Fruit fly (Drosophila melanogaster) whole organism, embryonic: ENCODE results near the gene Dhps.

Source experiments
- ATbp ChIP-seq: fragments of 200-800 bp; sonication (Bioruptor generic); optimal IDR thresholded peaks from 2 replicates; lab custom pipeline; 2017; ENCODE audit warnings: missing biosample characterization, mild to moderate bottlenecking, missing genetic modification characterization, missing genetic modification reagents
- CG10321 ChIP-seq: fragments of 200-800 bp; sonication (Bioruptor generic); IDR thresholded peaks from 2 replicates; pipeline ENCODE4 v1.3.6; 2022; ENCODE audit warnings: missing biosample characterization, missing genetic modification characterization
- CG11398 ChIP-seq: fragments of 200-800 bp; sonication (Bioruptor generic); optimal IDR thresholded peaks from 2 replicates; lab custom pipeline; 2016; ENCODE audit warnings: missing biosample characterization, missing genetic modification characterization
- CG11504 ChIP-seq: fragments of 200-800 bp; sonication (Bioruptor generic); optimal IDR thresholded peaks from 3 replicates; lab custom pipeline; 2019; ENCODE audit warnings: missing biosample characterization, mild to moderate bottlenecking, missing genetic modification characterization, moderate library complexity
- CG12071 ChIP-seq: fragments of 200-800 bp; sonication (Bioruptor generic); optimal IDR thresholded peaks from 3 replicates; lab custom pipeline; 2018; ENCODE audit warnings: missing biosample characterization, mild to moderate bottlenecking, missing genetic modification characterization
- CG14050 ChIP-seq: fragments of 200-800 bp; sonication (Bioruptor generic); IDR thresholded peaks from 3 replicates; pipeline ENCODE4 v1.3.6; 2022; ENCODE audit warnings: missing biosample characterization, missing genetic modification characterization
- CG14860 ChIP-seq: fragments of 200-800 bp; sonication (Bioruptor generic); IDR thresholded peaks from 3 replicates; pipeline ENCODE4 v1.3.6; 2022; ENCODE audit warnings: missing biosample characterization, missing genetic modification characterization; ENCODE audit not compliant: partially characterized antibody
- CG15601 ChIP-seq: fragments of 200-800 bp; sonication (Bioruptor generic); optimal IDR thresholded peaks from 3 replicates; lab custom pipeline; 2019; ENCODE audit warnings: missing biosample characterization, mild to moderate bottlenecking, missing genetic modification characterization, moderate library complexity
- CG15696 ChIP-seq: fragments of 200-800 bp; sonication (Bioruptor generic); optimal IDR thresholded peaks from 2 replicates; lab custom pipeline; 2019; ENCODE audit warnings: missing biosample characterization, mild to moderate bottlenecking, missing genetic modification characterization, moderate library complexity
- CG16779 ChIP-seq: fragments of 200-800 bp; sonication (Bioruptor generic); IDR thresholded peaks from 2 replicates; pipeline ENCODE4 v1.3.6; 2022; ENCODE audit warnings: missing biosample characterization, missing genetic modification characterization
- CG17612 ChIP-seq: fragments of 200-800 bp; sonication (Bioruptor generic); IDR thresholded peaks from 2 replicates; pipeline ENCODE4 v1.3.6; 2022; ENCODE audit warnings: missing biosample characterization, missing genetic modification characterization
- CG18619 ChIP-seq: fragments of 200-800 bp; sonication (Bioruptor generic); optimal IDR thresholded peaks from 3 replicates; lab custom pipeline; 2017; ENCODE audit warnings: missing biosample characterization, mild to moderate bottlenecking, missing genetic modification characterization
- CG2875 ChIP-seq: fragments of 200-800 bp; sonication (Bioruptor generic); optimal IDR thresholded peaks from 2 replicates; lab custom pipeline; 2017; ENCODE audit warnings: missing biosample characterization, mild to moderate bottlenecking, missing genetic modification characterization, missing genetic modification reagents
- CG34224 ChIP-seq: fragments of 200-800 bp; sonication (Bioruptor generic); IDR thresholded peaks from 3 replicates; pipeline ENCODE4 v1.3.6; 2022; ENCODE audit warnings: missing biosample characterization, missing genetic modification characterization; ENCODE audit not compliant: partially characterized antibody
- CG3838 ChIP-seq: fragments of 200-800 bp; sonication (Bioruptor generic); optimal IDR thresholded peaks from 3 replicates; lab custom pipeline; 2016; ENCODE audit warnings: missing biosample characterization, missing genetic modification characterization
- CG3847 ChIP-seq: fragments of 200-800 bp; sonication (Bioruptor generic); IDR thresholded peaks from 2 replicates; pipeline ENCODE4 v1.3.6; 2022; ENCODE audit warnings: missing biosample characterization, missing genetic modification characterization
- CG7928 ChIP-seq: fragments of 200-800 bp; sonication (Bioruptor generic); optimal IDR thresholded peaks from 2 replicates; lab custom pipeline; 2017; ENCODE audit warnings: missing biosample characterization, mild to moderate bottlenecking, missing genetic modification characterization
- CG8281 ChIP-seq: fragments of 200-800 bp; sonication (Bioruptor generic); optimal IDR thresholded peaks from 2 replicates; lab custom pipeline; 2018; ENCODE audit warnings: missing biosample characterization, mild to moderate bottlenecking, missing genetic modification characterization, moderate library complexity
- CG8290 ChIP-seq, 3 experiments: fragments of 200-800 bp; sonication (Bioruptor generic); optimal IDR thresholded peaks; 2 replicates each; lab custom pipeline; 2016 to 2019; ENCODE audit warnings: missing biosample characterization in 3 of 3, missing genetic modification characterization in 3 of 3, mild to moderate bottlenecking in 2 of 3, moderate library complexity in 1 of 3
- CG9609 ChIP-seq: fragments of 200-800 bp; sonication (Bioruptor generic); optimal IDR thresholded peaks from 3 replicates; lab custom pipeline; 2016; ENCODE audit warnings: missing biosample characterization, missing genetic modification characterization
- CoRest ChIP-seq: fragments of 200-800 bp; sonication (Bioruptor generic); optimal IDR thresholded peaks from 3 replicates; lab custom pipeline; 2018; ENCODE audit warnings: missing biosample characterization, mild to moderate bottlenecking, missing genetic modification characterization, moderate library complexity
- Dek ChIP-seq: fragments of 200-800 bp; sonication (Bioruptor generic); optimal IDR thresholded peaks from 3 replicates; lab custom pipeline; 2019; ENCODE audit warnings: missing biosample characterization, mild to moderate bottlenecking, missing genetic modification characterization, moderate library complexity
- Doc2 ChIP-seq: fragments of 200-800 bp; sonication (Bioruptor generic); IDR thresholded peaks from 2 replicates; pipeline ENCODE4 v1.3.6; 2022; ENCODE audit warnings: missing biosample characterization, missing genetic modification characterization
- Gsc ChIP-seq: fragments of 200-800 bp; sonication (Bioruptor generic); IDR thresholded peaks from 2 replicates; pipeline ENCODE4 v1.3.6; 2022; ENCODE audit warnings: missing biosample characterization, missing genetic modification characterization
- H2.0 ChIP-seq: fragments of 200-800 bp; sonication (Bioruptor generic); IDR thresholded peaks from 2 replicates; pipeline ENCODE4 v1.3.6; 2022; ENCODE audit warnings: missing biosample characterization, missing genetic modification characterization
- HLH54F ChIP-seq: fragments of 200-800 bp; sonication (Bioruptor generic); optimal IDR thresholded peaks from 3 replicates; lab custom pipeline; 2016; ENCODE audit warnings: missing biosample characterization, missing genetic modification characterization
- Xbp1 ChIP-seq: fragments of 200-800 bp; sonication (Bioruptor generic); optimal IDR thresholded peaks from 3 replicates; lab custom pipeline; 2016; ENCODE audit warnings: missing biosample characterization, mild to moderate bottlenecking, missing genetic modification characterization
- ab ChIP-seq: fragments of 200-800 bp; sonication (Bioruptor generic); optimal IDR thresholded peaks from 2 replicates; lab custom pipeline; 2016; ENCODE audit warnings: missing biosample characterization, missing genetic modification characterization
- al ChIP-seq: fragments of 200-800 bp; sonication (Bioruptor generic); IDR thresholded peaks from 2 replicates; pipeline ENCODE4 v1.3.6; 2022; ENCODE audit warnings: missing biosample characterization, missing genetic modification characterization
- bbx ChIP-seq: fragments of 200-800 bp; sonication (Bioruptor generic); IDR thresholded peaks from 2 replicates; pipeline ENCODE4 v1.3.6; 2022; ENCODE audit warnings: missing biosample characterization, missing genetic modification characterization; ENCODE audit not compliant: partially characterized antibody
- chn ChIP-seq: fragments of 200-800 bp; sonication (Bioruptor generic); optimal IDR thresholded peaks from 2 replicates; lab custom pipeline; 2016; ENCODE audit warnings: missing biosample characterization, missing genetic modification characterization
- corto ChIP-seq: fragments of 200-800 bp; sonication (Bioruptor generic); optimal IDR thresholded peaks from 2 replicates; lab custom pipeline; 2016; ENCODE audit warnings: missing biosample characterization, mild to moderate bottlenecking, missing genetic modification characterization, moderate library complexity
- crol ChIP-seq: fragments of 200-800 bp; sonication (Bioruptor generic); IDR thresholded peaks from 2 replicates; pipeline ENCODE4 v1.3.6; 2022; ENCODE audit warnings: missing biosample characterization, missing genetic modification characterization
- fru ChIP-seq: fragments of >200 bp; optimal IDR thresholded peaks from 2 replicates; lab custom pipeline; 2017
- gfzf ChIP-seq: fragments of 200-800 bp; sonication (Bioruptor generic); optimal IDR thresholded peaks from 2 replicates; lab custom pipeline; 2016; ENCODE audit warnings: missing biosample characterization, mild to moderate bottlenecking, missing genetic modification characterization, moderate library complexity
- gt ChIP-seq: fragments of 200-800 bp; sonication (Bioruptor generic); IDR thresholded peaks from 2 replicates; pipeline ENCODE4 v1.3.6; 2022; ENCODE audit warnings: missing biosample characterization, missing genetic modification characterization
- ken ChIP-seq: fragments of 200-800 bp; sonication (Bioruptor generic); IDR thresholded peaks from 3 replicates; pipeline ENCODE4 v1.3.6; 2022; ENCODE audit warnings: missing biosample characterization, missing genetic modification characterization
- mirr ChIP-seq: fragments of 200-800 bp; sonication (Bioruptor generic); optimal IDR thresholded peaks from 3 replicates; lab custom pipeline; 2018; ENCODE audit warnings: missing biosample characterization, mild to moderate bottlenecking, missing genetic modification characterization
- pfk ChIP-seq: fragments of 200-800 bp; sonication (Bioruptor generic); optimal IDR thresholded peaks from 2 replicates; lab custom pipeline; 2018; ENCODE audit warnings: missing biosample characterization, mild to moderate bottlenecking, missing genetic modification characterization, moderate library complexity
- phol ChIP-seq: fragments of 200-800 bp; sonication (Bioruptor generic); optimal IDR thresholded peaks from 3 replicates; lab custom pipeline; 2018; ENCODE audit warnings: missing biosample characterization, mild to moderate bottlenecking, missing genetic modification characterization, moderate library complexity
- rib ChIP-seq: fragments of 200-800 bp; sonication (Bioruptor generic); IDR thresholded peaks from 2 replicates; pipeline ENCODE4 v1.3.6; 2022; ENCODE audit warnings: missing biosample characterization, missing genetic modification characterization
- seq ChIP-seq: fragments of 200-800 bp; sonication (Bioruptor generic); IDR thresholded peaks from 2 replicates; pipeline ENCODE4 v1.3.6; 2022; ENCODE audit warnings: missing biosample characterization, missing genetic modification characterization
- shn ChIP-seq: fragments of 200-800 bp; sonication (Bioruptor generic); optimal IDR thresholded peaks from 3 replicates; lab custom pipeline; 2016; ENCODE audit warnings: missing biosample characterization, missing genetic modification characterization
- sna ChIP-seq: fragments of 200-800 bp; sonication (Bioruptor generic); IDR thresholded peaks from 2 replicates; pipeline ENCODE4 v1.3.6; 2022; ENCODE audit warnings: missing biosample characterization, missing genetic modification characterization; ENCODE audit not compliant: partially characterized antibody
- stwl ChIP-seq: fragments of 200-800 bp; sonication (Bioruptor generic); optimal IDR thresholded peaks from 3 replicates; lab custom pipeline; 2018; ENCODE audit warnings: missing biosample characterization, mild to moderate bottlenecking, missing genetic modification characterization, moderate library complexity
- tin ChIP-seq: fragments of 200-800 bp; sonication (Bioruptor generic); optimal IDR thresholded peaks from 3 replicates; lab custom pipeline; 2016; ENCODE audit warnings: missing biosample characterization, missing genetic modification characterization
- zen ChIP-seq: fragments of 200-800 bp; sonication (Bioruptor generic); optimal IDR thresholded peaks from 3 replicates; lab custom pipeline; 2018; ENCODE audit warnings: missing biosample characterization, mild to moderate bottlenecking, missing genetic modification characterization, moderate library complexity
- zf30C ChIP-seq: fragments of 200-800 bp; sonication (Bioruptor generic); optimal IDR thresholded peaks from 3 replicates; lab custom pipeline; 2018; ENCODE audit warnings: missing biosample characterization, mild to moderate bottlenecking, missing genetic modification characterization

Dhps gene

DNA sequence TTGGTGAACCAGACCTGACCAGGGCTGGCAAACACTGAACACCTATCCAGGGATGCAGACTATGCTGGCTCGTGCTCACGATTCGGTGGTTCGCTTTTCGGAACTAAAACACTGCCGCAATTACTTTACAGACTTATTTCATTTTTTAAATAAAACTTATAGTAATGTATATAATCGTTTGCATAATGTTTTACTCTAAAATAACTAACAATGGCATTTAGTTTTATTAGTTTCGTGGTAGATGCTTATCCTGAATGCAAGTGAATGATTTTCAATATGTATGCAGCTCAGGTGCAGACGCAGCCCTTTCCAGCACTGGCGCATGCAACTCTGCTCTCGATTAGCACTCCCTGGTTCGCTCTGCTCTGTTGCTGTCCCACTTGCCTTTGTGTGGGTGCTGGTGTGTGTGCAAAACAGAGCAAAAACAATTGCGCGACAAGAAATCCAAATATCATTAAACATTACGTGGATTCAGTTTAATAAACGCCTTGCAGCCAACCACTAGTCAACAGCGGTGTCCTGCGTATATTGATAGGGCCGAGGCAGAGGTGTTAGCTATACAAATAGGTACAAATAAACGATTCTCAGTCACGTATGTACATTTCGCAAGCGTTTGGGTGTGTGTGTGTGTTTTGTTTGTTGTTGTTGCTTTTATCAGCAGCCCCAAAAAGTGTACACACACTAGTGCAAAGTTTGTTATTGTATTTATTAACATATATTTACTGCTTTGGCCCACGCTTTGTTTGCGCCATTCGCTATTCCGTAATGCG lies 11.2 kb upstream of the Dhps start, which contains the start of the genes ERR and Atg18a (continued):
- peak; percentile 69 for TF ChIP-seq CG10321 (GFP tag; lab: Robert Waterston, UW)
- TF ChIP-seq CG7928 (GFP tag; lab: Kevin White, UChicago) = peak; percentile 100
- peak; percentile 77; the same call in 1 of the 2 replicates for TF ChIP-seq Doc2
- TF ChIP-seq CG11398 = peak; percentile 8
- TF ChIP-seq rib (GFP tag; lab: Robert Waterston, UW) = peak; percentile 77
- peak; percentile 93 for TF ChIP-seq CG3847 (GFP tag; lab: Robert Waterston, UW)
- TF ChIP-seq zen = peak; percentile 74
- peak; percentile 28 for TF ChIP-seq CG3838 (GFP tag; lab: Kevin White, UChicago)
- TF ChIP-seq fru (lab: Kevin White, UChicago) = no peak
- TF ChIP-seq mirr (GFP tag; lab: Kevin White, UChicago) = no peak
- TF ChIP-seq crol (GFP tag; lab: Robert Waterston, UW) = no peak
- peak; percentile 77 for TF ChIP-seq seq (GFP tag; lab: Robert Waterston, UW)
- peak; percentile 79 for TF ChIP-seq H2.0 (GFP tag; lab: Robert Waterston, UW)
- peak; percentile 67 for TF ChIP-seq ab
- TF ChIP-seq CG12071 = no peak
- TF ChIP-seq CG8290 (GFP tag; optimal IDR thresholded peaks at IDR 0.05; lab: Kevin White, UChicago) = peak; percentile 66
- TF ChIP-seq CG8290 (tag; optimal IDR thresholded peaks at IDR 0.05; lab: Kevin White, UChicago) = peak; percentile 38 to 80
- TF ChIP-seq shn (GFP tag; lab: Kevin White, UChicago) = peak; percentile 82
- TF ChIP-seq CG15696 (tag; lab: Kevin White, UChicago) = peak; percentile 82
- peak; percentile 82 for TF ChIP-seq tin
- peak; percentile 50; the same call in 1 of the 2 replicates for TF ChIP-seq bbx
- peak; percentile 54; the same call in 1 of the 2 replicates for TF ChIP-seq CG17612 (GFP tag; lab: Robert Waterston, UW)
- TF ChIP-seq gfzf = peak; percentile 11
- TF ChIP-seq al = peak; percentile 91
- peak; percentile 71 for TF ChIP-seq corto (GFP tag; lab: Kevin White, UChicago)
- peak; percentile 92 for TF ChIP-seq Xbp1 (GFP tag; lab: Kevin White, UChicago)
- TF ChIP-seq Gsc (GFP tag; lab: Robert Waterston, UW) = peak; percentile 61
- TF ChIP-seq CoRest = peak; percentile 92
- TF ChIP-seq CG2875 (GFP tag; lab: Kevin White, UChicago) = peak; percentile 17
- TF ChIP-seq zf30C (GFP tag; lab: Kevin White, UChicago) = no peak
- peak; percentile 87 for TF ChIP-seq ken (GFP tag; lab: Robert Waterston, UW)
- peak; percentile 90 for TF ChIP-seq phol
- peak; percentile 31 for TF ChIP-seq ATbp (GFP tag; lab: Kevin White, UChicago)
- peak; percentile 48 for TF ChIP-seq CG8281 (tag; lab: Kevin White, UChicago)
- TF ChIP-seq sna (GFP tag; lab: Robert Waterston, UW) = no peak
- peak; percentile 71 for TF ChIP-seq gt (GFP tag; lab: Robert Waterston, UW)
- TF ChIP-seq CG11504 (tag; lab: Kevin White, UChicago) = no peak
- TF ChIP-seq Dek (tag; lab: Kevin White, UChicago) = peak; percentile 87
- TF ChIP-seq HLH54F (GFP tag; lab: Kevin White, UChicago) = peak; percentile 88
- TF ChIP-seq CG9609 = peak; percentile 76
- peak; percentile 87 for TF ChIP-seq CG15601
- TF ChIP-seq CG14860 = peak; percentile 36; the same call in 1 of the 3 replicates
- peak; percentile 86 for TF ChIP-seq CG18619 (GFP tag; lab: Kevin White, UChicago)
- peak; percentile 76; the same call in 1 of the 2 replicates for TF ChIP-seq CG16779
- TF ChIP-seq chn (GFP tag; lab: Kevin White, UChicago) = peak; percentile 87
- peak; percentile 98 for TF ChIP-seq stwl
- TF ChIP-seq CG34224 (GFP tag; lab: Robert Waterston, UW) = peak; percentile 65; the same call in 2 of the 3 replicates
- no peak for TF ChIP-seq pfk (GFP tag; lab: Kevin White, UChicago)
- peak; percentile 70 for TF ChIP-seq CG14050
